Worm (Caenorhabditis elegans): ENCODE measurements around the gene F48E8.3.

The F48E8.3 gene

DNA sequence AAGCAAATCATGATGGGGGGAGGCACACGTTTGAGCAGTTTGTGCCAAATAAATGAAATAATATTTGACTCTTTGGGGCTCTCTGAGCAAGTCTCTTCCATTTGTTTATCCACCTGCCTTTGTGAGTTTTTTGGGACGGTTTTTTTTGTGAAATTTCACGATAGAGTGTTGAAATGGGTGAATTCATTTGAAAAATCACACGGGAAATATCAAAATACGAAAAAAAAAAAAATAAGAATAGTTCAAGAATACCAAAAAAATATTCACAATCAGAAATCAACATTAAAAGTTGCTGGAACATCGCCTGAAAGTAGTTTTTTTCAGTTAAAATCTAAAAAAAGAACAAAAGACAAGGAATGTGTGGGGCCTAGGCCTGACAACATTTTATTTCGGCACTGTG, 51.3 kb downstream of the F48E8.3 start, which contains the start of gene pqn-25:
Gene pqn-25 (minus strand): TSS at position 101 of the 400 bp plus-strand sequence.
- TF ChIP-seq irx-1 (tag; optimal IDR thresholded peaks at IDR 0.05) (no peak), ceh-90 (tag; optimal IDR thresholded peaks at IDR 0.05) (no peak), blmp-1 (tag; optimal IDR thresholded peaks at IDR 0.05) (no peak), snpc-4 (tag; optimal IDR thresholded peaks at IDR 0.05) (no peak), fkh-8 (tag; optimal IDR thresholded peaks at IDR 0.05) (no peak), mep-1 (tag; optimal IDR thresholded peaks at IDR 0.05) (no peak), unc-86 (tag; optimal IDR thresholded peaks at IDR 0.05) (no peak), ceh-63 (GFP tag; optimal IDR thresholded peaks at IDR 0.05) (no peak), ceh-88 (GFP tag; IDR thresholded peaks at IDR 0.05) (no peak), ceh-82 (tag; optimal IDR thresholded peaks at IDR 0.05) (no peak), rnt-1 (tag; optimal IDR thresholded peaks at IDR 0.05) (no peak), hpl-2 (GFP tag; optimal IDR thresholded peaks at IDR 0.05) (no peak), nhr-237 (tag; optimal IDR thresholded peaks at IDR 0.05) (no peak), zip-4 (GFP tag; optimal IDR thresholded peaks at IDR 0.05) (no peak)
